Worm (Caenorhabditis elegans) whole organism, L4/young adult: Measurements from ENCODE around the gene atg-2.

Experiments
- W03F9.2 ChIP-seq: fragments of 150-350 bp; optimal IDR thresholded peaks from 2 replicates; lab custom pipeline; 2014; ENCODE audit warnings: missing biosample characterization, missing genetic modification characterization
- dao-5 ChIP-seq: sonication (generic microtip); optimal IDR thresholded peaks from 2 replicates; lab custom pipeline; 2016; ENCODE audit warnings: missing genotype, missing genetic modification characterization, moderate library complexity, missing compliant biosample characterization
- him-1 ChIP-seq: sonication (generic microtip); optimal IDR thresholded peaks from 2 replicates; lab custom pipeline; 2016; ENCODE audit warnings: missing genotype, missing genetic modification reagents, missing genetic modification characterization, missing compliant biosample characterization

The atg-2 gene

ce11 chrX:6840670-6841308 lies 34.2 kb downstream of the atg-2 start, which contains the start of the genes glr-6 and asg-2:
Gene glr-6 (minus strand): TSS chrX:6840720.
Gene asg-2 (plus strand): TSS chrX:6841258.
- TF ChIP-seq him-1 (peak; percentile 22), W03F9.2 (tag; lab: Kevin White, UChicago) (peak; percentile 55), dao-5 (tag; lab: Kevin White, UChicago) (no peak)

ce11 chrX:6844394-6845072 lies 38.0 kb downstream of the atg-2 start, which contains the start of gene C53B7.3:
Gene C53B7.3 (plus strand): TSS chrX:6844755.
- TF ChIP-seq dao-5 (tag; lab: Kevin White, UChicago) (no peak), him-1 (no peak), W03F9.2 (tag; lab: Kevin White, UChicago) (no peak)

ce11 chrX:6845934-6846333 lies 39.4 kb downstream of the atg-2 start, which contains the start of gene C53B7.2:
Gene C53B7.2 (plus strand): TSS chrX:6846234.
- no peak for TF ChIP-seq W03F9.2 (tag; lab: Kevin White, UChicago)
- no peak for TF ChIP-seq him-1
- no peak for TF ChIP-seq dao-5 (tag; lab: Kevin White, UChicago)

ce11 chrX:6848596-6848995 lies 42.0 kb downstream of the atg-2 start:
- TF ChIP-seq W03F9.2 (tag; lab: Kevin White, UChicago) (no peak), dao-5 (tag; lab: Kevin White, UChicago) (no peak)

- TF ChIP-seq him-1 (no peak), W03F9.2 (tag; lab: Kevin White, UChicago) (no peak), dao-5 (tag; lab: Kevin White, UChicago) (no peak)
These were observed 43.8 kb downstream of the atg-2 start for ce11 chrX:6850412-6850811.

ce11 chrX:6853318-6853717 lies 46.8 kb downstream of the atg-2 start, which contains the start of gene rig-3:
Gene rig-3 (plus strand): TSS chrX:6853618.
- no peak for TF ChIP-seq him-1
- TF ChIP-seq W03F9.2 (tag; lab: Kevin White, UChicago), result no peak
- TF ChIP-seq dao-5 (tag; lab: Kevin White, UChicago), result no peak

ce11 chrX:6856793-6857192 lies 50.2 kb downstream of the atg-2 start:
- TF ChIP-seq dao-5 (tag; lab: Kevin White, UChicago) (no peak), W03F9.2 (tag; lab: Kevin White, UChicago) (no peak), him-1 (no peak)

ce11 chrX:6861564-6861963 lies 55.0 kb downstream of the atg-2 start:
- no peak for TF ChIP-seq him-1
- TF ChIP-seq W03F9.2 (tag; lab: Kevin White, UChicago), result no peak
- no peak for TF ChIP-seq dao-5 (tag; lab: Kevin White, UChicago)

- no peak for TF ChIP-seq W03F9.2 (tag; lab: Kevin White, UChicago)
- no peak for TF ChIP-seq dao-5 (tag; lab: Kevin White, UChicago)
- TF ChIP-seq him-1, result no peak
These were observed 56.5 kb downstream of the atg-2 start, which contains the start of gene nep-4 for ce11 chrX:6863032-6863431. Gene nep-4 (minus strand): TSS chrX:6863424.

ce11 chrX:6865839-6866238 lies 59.3 kb downstream of the atg-2 start, which contains the start of gene odr-10:
Gene odr-10 (minus strand): TSS chrX:6865939.
- TF ChIP-seq W03F9.2 (tag; lab: Kevin White, UChicago), result no peak
- no peak for TF ChIP-seq him-1
- no peak for TF ChIP-seq dao-5 (tag; lab: Kevin White, UChicago)
